Worm (Caenorhabditis elegans): Measurements from ENCODE around the gene T14G8.2.

The T14G8.2 gene

ce11 chrX:12862509-12862908 lies 4.7 kb downstream of the T14G8.2 start, which contains the start of gene T14G8.6:
T14G8.6 (minus strand) TSS chrX:12862846.
- no peak for TF ChIP-seq nhr-6 (tag; optimal IDR thresholded peaks at IDR 0.05)
- TF ChIP-seq crh-2 (tag; optimal IDR thresholded peaks at IDR 0.05) = no peak
- no peak for TF ChIP-seq nhr-129 (tag; optimal IDR thresholded peaks at IDR 0.05)

ce11 chrX:12863262-12863661 lies 5.5 kb downstream of the T14G8.2 start:
- TF ChIP-seq Y55F3AM.14 (GFP tag; optimal IDR thresholded peaks at IDR 0.05) = no peak
- TF ChIP-seq sma-9 (GFP tag; optimal IDR thresholded peaks at IDR 0.05) = no peak
- no peak for TF ChIP-seq sma-9 (tag; optimal IDR thresholded peaks at IDR 0.05)
- no peak for TF ChIP-seq gmeb-1 (tag; optimal IDR thresholded peaks at IDR 0.05)
- TF ChIP-seq lin-13 (GFP tag; optimal IDR thresholded peaks at IDR 0.05) = no peak
- TF ChIP-seq zag-1 (tag; optimal IDR thresholded peaks at IDR 0.05) = no peak
- no peak for TF ChIP-seq mdl-1 (tag; optimal IDR thresholded peaks at IDR 0.05)
- TF ChIP-seq R02D3.7 (tag; optimal IDR thresholded peaks at IDR 0.05) = no peak
- TF ChIP-seq nhr-6 (tag; optimal IDR thresholded peaks at IDR 0.05) = no peak
- no peak for TF ChIP-seq nhr-25 (tag; optimal IDR thresholded peaks at IDR 0.05)
- no peak for TF ChIP-seq F13H6.1 (tag; optimal IDR thresholded peaks at IDR 0.05)
- TF ChIP-seq aly-2 (tag; optimal IDR thresholded peaks at IDR 0.05) = no peak

ce11 chrX:12863796-12864195 lies 6.0 kb downstream of the T14G8.2 start, which contains the start of gene T14G8.4:
T14G8.4 (minus strand) TSS chrX:12863896.
- TF ChIP-seq F13H6.1 (tag; optimal IDR thresholded peaks at IDR 0.05) (no peak), R02D3.7 (tag; optimal IDR thresholded peaks at IDR 0.05) (no peak), nhr-21 (tag; optimal IDR thresholded peaks at IDR 0.05) (no peak), mab-5 (tag; optimal IDR thresholded peaks at IDR 0.05) (no peak), nhr-237 (tag; optimal IDR thresholded peaks at IDR 0.05) (no peak)

ce11 chrX:12869412-12869811 lies 11.6 kb downstream of the T14G8.2 start:
- no peak for TF ChIP-seq crh-2 (tag; optimal IDR thresholded peaks at IDR 0.05)
- TF ChIP-seq sma-3 (GFP tag; optimal IDR thresholded peaks at IDR 0.05) = peak; percentile 14
- TF ChIP-seq fos-1 (tag; optimal IDR thresholded peaks at IDR 0.05) = peak; percentile 12
- no peak for TF ChIP-seq nhr-21 (tag; optimal IDR thresholded peaks at IDR 0.05)
- TF ChIP-seq ceh-16 (tag; optimal IDR thresholded peaks at IDR 0.05) = no peak

- no peak for TF ChIP-seq nhr-6 (tag; optimal IDR thresholded peaks at IDR 0.05)
- peak; percentile 64 for TF ChIP-seq nhr-129 (tag; optimal IDR thresholded peaks at IDR 0.05)
- TF ChIP-seq snpc-4 (tag; optimal IDR thresholded peaks at IDR 0.05) = no peak
- TF ChIP-seq sma-9 (GFP tag; optimal IDR thresholded peaks at IDR 0.05) = peak; percentile 62
- no peak for TF ChIP-seq sma-9 (tag; optimal IDR thresholded peaks at IDR 0.05)
- TF ChIP-seq elt-1 (tag; optimal IDR thresholded peaks at IDR 0.05) = no peak
- TF ChIP-seq aly-2 (tag; optimal IDR thresholded peaks at IDR 0.05) = no peak
- peak; percentile 26 for TF ChIP-seq C34F6.9 (tag; optimal IDR thresholded peaks at IDR 0.05)
- peak in 1 of 2 experiments; percentile 18 for TF ChIP-seq lsy-2 (tag; optimal IDR thresholded peaks at IDR 0.05)
- peak; percentile 62 for TF ChIP-seq F13H6.1 (tag; optimal IDR thresholded peaks at IDR 0.05)
- TF ChIP-seq fos-1 (tag; optimal IDR thresholded peaks at IDR 0.05) = peak; percentile 41
Observed at ce11 chrX:12869827-12870394, 12.1 kb downstream of the T14G8.2 start.

- peak; percentile 99 for TF ChIP-seq mdl-1 (tag; optimal IDR thresholded peaks at IDR 0.05)
- TF ChIP-seq crh-2 (tag; optimal IDR thresholded peaks at IDR 0.05) = peak; percentile 97
- peak; percentile 90 for TF ChIP-seq Y55F3AM.14 (GFP tag; optimal IDR thresholded peaks at IDR 0.05)
- TF ChIP-seq ztf-1 (GFP tag; conservative IDR thresholded peaks at IDR 0.05) = no peak
- no peak for TF ChIP-seq ama-1 (optimal IDR thresholded peaks at IDR 0.05)
- no peak for TF ChIP-seq zag-1 (tag; optimal IDR thresholded peaks at IDR 0.05)
- TF ChIP-seq nhr-12 (tag; optimal IDR thresholded peaks at IDR 0.05) = no peak
- no peak for TF ChIP-seq snpc-4 (tag; optimal IDR thresholded peaks at IDR 0.05)
- TF ChIP-seq nhr-23 (tag; optimal IDR thresholded peaks at IDR 0.05) = no peak
- TF ChIP-seq lin-11 (tag; optimal IDR thresholded peaks at IDR 0.05) = no peak
- TF ChIP-seq nhr-6 (tag; optimal IDR thresholded peaks at IDR 0.05) = peak; percentile 29
- peak; percentile 92 for TF ChIP-seq nhr-25 (tag; optimal IDR thresholded peaks at IDR 0.05)
- TF ChIP-seq nhr-11 (tag; optimal IDR thresholded peaks at IDR 0.05) = no peak
- TF ChIP-seq elt-3 (tag; optimal IDR thresholded peaks at IDR 0.05) = no peak
- TF ChIP-seq nhr-237 (tag; optimal IDR thresholded peaks at IDR 0.05) = no peak
- peak; percentile 72 for TF ChIP-seq blmp-1 (tag; optimal IDR thresholded peaks at IDR 0.05; ENCODE audit: insufficient read depth)
- TF ChIP-seq alr-1 (tag; optimal IDR thresholded peaks at IDR 0.05) = no peak
- peak; percentile 49 for TF ChIP-seq skn-1 (tag; optimal IDR thresholded peaks at IDR 0.05)
- peak; percentile 77 for TF ChIP-seq gmeb-1 (tag; optimal IDR thresholded peaks at IDR 0.05)
- no peak for TF ChIP-seq unc-55 (GFP tag; optimal IDR thresholded peaks at IDR 0.05)
- TF ChIP-seq fos-1 (tag; optimal IDR thresholded peaks at IDR 0.05) = peak; percentile 97
- TF ChIP-seq lin-13 (GFP tag; optimal IDR thresholded peaks at IDR 0.05) = peak; percentile 74
- no peak for TF ChIP-seq peb-1 (tag; optimal IDR thresholded peaks at IDR 0.05)
- no peak for TF ChIP-seq elt-1 (tag; optimal IDR thresholded peaks at IDR 0.05)
- peak; percentile 96 for TF ChIP-seq nhr-21 (tag; optimal IDR thresholded peaks at IDR 0.05)
- peak; percentile 64 for TF ChIP-seq nhr-10 (tag; optimal IDR thresholded peaks at IDR 0.05)
- TF ChIP-seq aly-2 (tag; optimal IDR thresholded peaks at IDR 0.05) = no peak
- no peak for TF ChIP-seq ZK546.5 (tag; optimal IDR thresholded peaks at IDR 0.05)
Observed at ce11 chrX:12872022-12872888, 14.5 kb downstream of the T14G8.2 start.

All from whole organism, L2 larva.